Fruit fly (Drosophila melanogaster): ENCODE data around the gene CG43736.

The CG43736 gene

DNA sequence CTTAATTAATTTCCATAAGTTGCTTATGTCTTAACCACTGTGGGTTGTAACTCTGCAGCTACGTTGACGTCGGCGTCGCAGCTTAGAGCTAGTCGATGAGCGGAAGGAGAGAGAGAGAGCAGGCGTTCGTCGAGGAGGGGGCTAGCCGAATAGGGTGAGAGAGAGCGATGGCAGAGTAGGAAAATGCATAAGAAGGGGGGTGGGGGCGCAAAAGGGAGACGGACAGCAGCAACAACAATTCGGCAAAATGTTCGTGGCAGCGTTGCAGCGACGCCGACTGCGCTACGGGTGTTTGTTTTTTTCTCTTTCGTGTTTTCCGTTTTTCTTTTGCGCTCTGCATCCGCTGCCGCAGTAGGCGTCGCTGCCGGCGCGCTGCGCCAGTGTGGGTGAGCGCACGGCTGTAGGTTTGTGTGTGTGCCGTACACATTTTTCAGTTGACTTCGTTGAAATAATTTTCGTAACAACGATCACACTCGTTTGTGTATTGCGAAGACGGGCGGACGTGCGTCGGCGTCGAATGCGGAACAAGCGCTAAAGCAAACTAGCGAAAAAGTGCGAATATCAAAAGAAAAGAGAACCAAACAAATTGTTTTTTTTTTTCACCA, 4.4 kb downstream of the CG43736 start (continued):
- TF ChIP-seq repo (GFP tag; optimal IDR thresholded peaks at IDR 0.05) (peak; percentile 6), H2.0 (GFP tag; IDR thresholded peaks at IDR 0.05) (no peak), gsb (GFP tag; IDR thresholded peaks at IDR 0.05) (no peak), slbo (GFP tag; IDR thresholded peaks at IDR 0.05) (peak; percentile 44), Hsf (GFP tag; optimal IDR thresholded peaks at IDR 0.05) (no peak), PHDP (tag; optimal IDR thresholded peaks at IDR 0.05) (no peak), Lim3 (GFP tag; IDR thresholded peaks at IDR 0.05) (no peak), wek (GFP tag; optimal IDR thresholded peaks at IDR 0.05) (no peak), ato (GFP tag; IDR thresholded peaks at IDR 0.05; ENCODE audit: partially characterized antibody) (no peak), CG13287 (GFP tag; IDR thresholded peaks at IDR 0.05; ENCODE audit: partially characterized antibody) (peak; percentile 46; the same call in 1 of the 2 replicates), CG5180 (GFP tag; optimal IDR thresholded peaks at IDR 0.05) (no peak), bbx (GFP tag; IDR thresholded peaks at IDR 0.05; ENCODE audit: partially characterized antibody) (peak; percentile 25; the same call in 1 of the 2 replicates), CG7839 (tag; optimal IDR thresholded peaks at IDR 0.05) (no peak), CG18764 (GFP tag; optimal IDR thresholded peaks at IDR 0.05) (no peak), inv (GFP tag; IDR thresholded peaks at IDR 0.05; ENCODE audit: partially characterized antibody) (no peak), CG32767 (GFP tag; IDR thresholded peaks at IDR 0.05) (peak; percentile 26; the same call in 1 of the 2 replicates), ewg (GFP tag; optimal IDR thresholded peaks at IDR 0.05) (no peak), Oaz (GFP tag; IDR thresholded peaks at IDR 0.05) (no peak), fu2 (GFP tag; optimal IDR thresholded peaks at IDR 0.05) (no peak), gem (tag; optimal IDR thresholded peaks at IDR 0.05) (no peak), CG7928 (GFP tag; optimal IDR thresholded peaks at IDR 0.05) (no peak), Asciz (GFP tag; optimal IDR thresholded peaks at IDR 0.05) (peak; percentile 45), dmrt99B (tag; optimal IDR thresholded peaks at IDR 0.05) (no peak), unc-4 (GFP tag; IDR thresholded peaks at IDR 0.05; ENCODE audit: partially characterized antibody) (0 out of 2 replicates have a peak, but pooled peaks have one; percentile 12), CG42726 (GFP tag; IDR thresholded peaks at IDR 0.05; ENCODE audit: partially characterized antibody) (peak; percentile 62; the same call in 1 of the 2 replicates), croc (GFP tag; conservative IDR thresholded peaks at IDR 0.05) (no peak), CG17568 (GFP tag; optimal IDR thresholded peaks at IDR 0.05) (no peak), CG4707 (GFP tag; optimal IDR thresholded peaks at IDR 0.05) (no peak), Myb (GFP tag; optimal IDR thresholded peaks at IDR 0.05) (no peak), CG2889 (GFP tag; IDR thresholded peaks at IDR 0.05) (0 out of 3 replicates have a peak, but pooled peaks have one; percentile 22), Fer3 (tag; optimal IDR thresholded peaks at IDR 0.05) (no peak), disco-r (GFP tag; optimal IDR thresholded peaks at IDR 0.05) (no peak), aop (GFP tag; IDR thresholded peaks at IDR 0.05) (0 out of 2 replicates have a peak, but pooled peaks have one; percentile 16), cato (GFP tag; optimal IDR thresholded peaks at IDR 0.05; ENCODE audit: borderline replicate concordance) (no peak), CG15011 (GFP tag; optimal IDR thresholded peaks at IDR 0.05) (no peak), rib (GFP tag; IDR thresholded peaks at IDR 0.05) (peak; percentile 77; the same call in 1 of the 2 replicates), Pdp1 (GFP tag; optimal IDR thresholded peaks at IDR 0.05) (peak in 1 of 2 experiments; percentile 51), CG12659 (GFP tag; optimal IDR thresholded peaks at IDR 0.05) (peak; percentile 27), Med (GFP tag) (peak; percentile 55), CTCF (GFP tag; optimal IDR thresholded peaks at IDR 0.05) (no peak), nerfin-2 (GFP tag; IDR thresholded peaks at IDR 0.05; ENCODE audit: partially characterized antibody) (no peak), CG1233 (GFP tag; optimal IDR thresholded peaks at IDR 0.05) (peak; percentile 89), CG14014 (GFP tag; IDR thresholded peaks at IDR 0.05) (no peak), CG12219 (GFP tag; optimal IDR thresholded peaks at IDR 0.05) (no peak), Usf (GFP tag; optimal IDR thresholded peaks at IDR 0.05) (no peak), tna (GFP tag; IDR thresholded peaks at IDR 0.05; ENCODE audit: partially characterized antibody) (no peak), Dbx (GFP tag; IDR thresholded peaks at IDR 0.05) (no peak), CG6254 (GFP tag; optimal IDR thresholded peaks at IDR 0.05) (no peak), Dp (GFP tag; optimal IDR thresholded peaks at IDR 0.05) (no peak)

Data from whole organism, embryonic.